Fruit fly (Drosophila melanogaster) whole organism, embryonic: ENCODE measurements around the gene CG1299.

Experiments
- Asciz ChIP-seq: fragments of 200-800 bp; sonication (Bioruptor generic); optimal IDR thresholded peaks from 2 replicates; lab custom pipeline; 2017; ENCODE audit warnings: missing biosample characterization, mild to moderate bottlenecking, missing genetic modification characterization, missing genetic modification reagents
- Atf6 ChIP-seq: fragments of 200-800 bp; sonication (Bioruptor generic); IDR thresholded peaks from 2 replicates; pipeline ENCODE4 v1.3.6; 2022; ENCODE audit warnings: missing biosample characterization, missing genetic modification characterization
- CG1024 ChIP-seq: fragments of 200-800 bp; sonication (Bioruptor generic); IDR thresholded peaks from 2 replicates; pipeline ENCODE4 v1.3.6; 2022; ENCODE audit warnings: missing biosample characterization, missing genetic modification characterization
- CG10267 ChIP-seq: fragments of 200-800 bp; sonication (Bioruptor generic); optimal IDR thresholded peaks from 2 replicates; lab custom pipeline; 2018; ENCODE audit warnings: missing biosample characterization, mild to moderate bottlenecking, missing genetic modification characterization, moderate library complexity
- CG11398 ChIP-seq: fragments of 200-800 bp; sonication (Bioruptor generic); optimal IDR thresholded peaks from 2 replicates; lab custom pipeline; 2016; ENCODE audit warnings: missing biosample characterization, missing genetic modification characterization
- CG15514 ChIP-seq: fragments of 200-800 bp; sonication (Bioruptor generic); optimal IDR thresholded peaks from 3 replicates; lab custom pipeline; 2017; ENCODE audit warnings: missing biosample characterization, missing genetic modification characterization, mild to moderate bottlenecking, moderate library complexity, missing genetic modification reagents
- CG17186 ChIP-seq: fragments of 200-800 bp; sonication (Bioruptor generic); optimal IDR thresholded peaks from 3 replicates; lab custom pipeline; 2017; ENCODE audit warnings: missing biosample characterization, missing genetic modification reagents, missing genetic modification characterization
- CG2129 ChIP-seq: fragments of 200-800 bp; sonication (Bioruptor generic); IDR thresholded peaks from 2 replicates; pipeline ENCODE4 v1.3.6; 2022; ENCODE audit warnings: missing biosample characterization, missing genetic modification characterization; ENCODE audit not compliant: partially characterized antibody
- CHES-1-like ChIP-seq: fragments of 200-800 bp; sonication (Bioruptor generic); optimal IDR thresholded peaks from 2 replicates; lab custom pipeline; 2016; ENCODE audit warnings: missing biosample characterization, missing genetic modification characterization
- CTCF ChIP-seq: fragments of 200-800 bp; sonication (Bioruptor generic); optimal IDR thresholded peaks from 2 replicates; lab custom pipeline; 2017; ENCODE audit warnings: missing biosample characterization, mild to moderate bottlenecking, missing genetic modification characterization, moderate library complexity
- CoRest ChIP-seq: fragments of 200-800 bp; sonication (Bioruptor generic); optimal IDR thresholded peaks from 3 replicates; lab custom pipeline; 2018; ENCODE audit warnings: missing biosample characterization, mild to moderate bottlenecking, missing genetic modification characterization, moderate library complexity
- Dbx ChIP-seq: fragments of 200-800 bp; sonication (Bioruptor generic); IDR thresholded peaks from 3 replicates; pipeline ENCODE4 v1.3.6; 2022; ENCODE audit warnings: missing biosample characterization, missing genetic modification characterization
- Dp ChIP-seq: fragments of 200-800 bp; sonication (Bioruptor generic); optimal IDR thresholded peaks from 2 replicates; lab custom pipeline; 2018; ENCODE audit warnings: missing biosample characterization, mild to moderate bottlenecking, missing genetic modification characterization, moderate library complexity
- E2f2 ChIP-seq: fragments of 200-800 bp; sonication (Bioruptor generic); IDR thresholded peaks from 2 replicates; pipeline ENCODE4 v1.3.6; 2022; ENCODE audit warnings: missing biosample characterization, missing genetic modification characterization
- HLH54F ChIP-seq: fragments of 200-800 bp; sonication (Bioruptor generic); optimal IDR thresholded peaks from 3 replicates; lab custom pipeline; 2016; ENCODE audit warnings: missing biosample characterization, missing genetic modification characterization
- HmgD ChIP-seq: fragments of 200-800 bp; sonication (Bioruptor generic); optimal IDR thresholded peaks from 3 replicates; lab custom pipeline; 2016; ENCODE audit warnings: missing biosample characterization, missing genetic modification characterization
- Hmr ChIP-seq: fragments of 200-800 bp; sonication (Bioruptor generic); optimal IDR thresholded peaks from 3 replicates; lab custom pipeline; 2017; ENCODE audit warnings: mild to moderate bottlenecking, missing biosample characterization, missing genetic modification reagents, missing genetic modification characterization
- Kr ChIP-seq: fragments of 200-800 bp; sonication (Bioruptor generic); optimal IDR thresholded peaks from 2 replicates; lab custom pipeline; 2017; ENCODE audit warnings: missing biosample characterization, mild to moderate bottlenecking, missing genetic modification characterization
- Neu2 ChIP-seq: fragments of 200-800 bp; sonication (Bioruptor generic); optimal IDR thresholded peaks from 3 replicates; lab custom pipeline; 2016; ENCODE audit warnings: missing biosample characterization, missing genetic modification characterization, borderline replicate concordance
- NfI ChIP-seq: fragments of 200-800 bp; sonication (Bioruptor generic); optimal IDR thresholded peaks from 3 replicates; lab custom pipeline; 2018; ENCODE audit warnings: missing biosample characterization, mild to moderate bottlenecking, missing genetic modification characterization, moderate library complexity
- Oli ChIP-seq: fragments of 200-800 bp; sonication (Bioruptor generic); optimal IDR thresholded peaks from 2 replicates; lab custom pipeline; 2018; ENCODE audit warnings: missing biosample characterization, mild to moderate bottlenecking, missing genetic modification characterization, moderate library complexity
- Opbp ChIP-seq: fragments of 200-800 bp; sonication (Bioruptor generic); IDR thresholded peaks from 3 replicates; pipeline ENCODE4 v1.3.6; 2022; ENCODE audit warnings: missing biosample characterization, missing genetic modification characterization; ENCODE audit not compliant: partially characterized antibody
- Pdp1 ChIP-seq, 2 experiments: fragments of 200-800 bp; sonication (Bioruptor generic); optimal IDR thresholded peaks; 3 replicates each; lab custom pipeline; 2016; ENCODE audit warnings: missing biosample characterization in 2 of 2, missing genetic modification characterization in 2 of 2, mild to moderate bottlenecking in 1 of 2, moderate library complexity in 1 of 2
- Side ChIP-seq: fragments of 200-800 bp; sonication (Bioruptor generic); optimal IDR thresholded peaks from 2 replicates; lab custom pipeline; 2016; ENCODE audit warnings: missing biosample characterization, missing genetic modification characterization
- Sin3A ChIP-seq: fragments of >200 bp; optimal IDR thresholded peaks from 2 replicates; lab custom pipeline; 2018
- Trl ChIP-seq, 3 experiments: fragments of >200 bp in 2 of 3; fragments of 200-800 bp in 1 of 3; sonication (Bioruptor generic) in 1 of 3; optimal IDR thresholded peaks; 2 replicates in 1 of 3; 3 replicates in 2 of 3; lab custom pipeline; 2016 to 2017; ENCODE audit warnings: missing biosample characterization in 1 of 3, missing genetic modification characterization in 1 of 3
- cg ChIP-seq: fragments of 200-800 bp; sonication (Bioruptor generic); optimal IDR thresholded peaks from 3 replicates; lab custom pipeline; 2019; ENCODE audit warnings: missing biosample characterization, mild to moderate bottlenecking, missing genetic modification characterization, moderate library complexity
- chm ChIP-seq: fragments of 200-800 bp; sonication (Bioruptor generic); IDR thresholded peaks from 2 replicates; pipeline ENCODE4 v1.3.6; 2022; ENCODE audit warnings: missing biosample characterization, missing genetic modification characterization
- ci ChIP-seq: fragments of 200-800 bp; sonication (Bioruptor generic); IDR thresholded peaks from 3 replicates; pipeline ENCODE4 v1.3.6; 2022; ENCODE audit warnings: missing biosample characterization, missing genetic modification characterization
- crol ChIP-seq: fragments of 200-800 bp; sonication (Bioruptor generic); IDR thresholded peaks from 2 replicates; pipeline ENCODE4 v1.3.6; 2022; ENCODE audit warnings: missing biosample characterization, missing genetic modification characterization
- fu2 ChIP-seq: fragments of 200-800 bp; sonication (Bioruptor generic); optimal IDR thresholded peaks from 2 replicates; lab custom pipeline; 2016; ENCODE audit warnings: missing biosample characterization, missing genetic modification characterization
- hkb ChIP-seq, 2 experiments: fragments of 200-800 bp in 1 of 2; fragments of >200 bp in 1 of 2; sonication (Bioruptor generic) in 1 of 2; IDR thresholded peaks in 1 of 2; optimal IDR thresholded peaks in 1 of 2; 2 replicates each; pipeline versions ENCODE4 v1.3.6 to Lab custom; 2017 to 2022; ENCODE audit warnings: missing biosample characterization in 1 of 2, missing genetic modification characterization in 1 of 2
- insv ChIP-seq, 2 experiments: fragments of 200-800 bp; sonication (Bioruptor generic); optimal IDR thresholded peaks; 3 replicates each; lab custom pipeline; 2016 to 2018; ENCODE audit warnings: missing biosample characterization in 2 of 2, missing genetic modification characterization in 2 of 2
- kay ChIP-seq: fragments of 200-800 bp; sonication (Bioruptor generic); optimal IDR thresholded peaks from 2 replicates; lab custom pipeline; 2016; ENCODE audit warnings: missing biosample characterization, missing genetic modification characterization
- klu ChIP-seq: fragments of 200-800 bp; sonication (Bioruptor generic); IDR thresholded peaks from 2 replicates; pipeline ENCODE4 v1.3.6; 2022; ENCODE audit warnings: missing biosample characterization, missing genetic modification characterization
- kni ChIP-seq: fragments of 200-800 bp; sonication (Bioruptor generic); optimal IDR thresholded peaks from 3 replicates; lab custom pipeline; 2017; ENCODE audit warnings: mild to moderate bottlenecking, missing biosample characterization, missing genetic modification reagents, missing genetic modification characterization
- nerfin-1 ChIP-seq: fragments of 200-800 bp; sonication (Bioruptor generic); optimal IDR thresholded peaks from 3 replicates; lab custom pipeline; 2019; ENCODE audit warnings: missing biosample characterization, mild to moderate bottlenecking, missing genetic modification characterization, moderate library complexity
- nmo ChIP-seq: fragments of 200-800 bp; sonication (Bioruptor generic); optimal IDR thresholded peaks from 2 replicates; lab custom pipeline; 2018; ENCODE audit warnings: missing biosample characterization, mild to moderate bottlenecking, missing genetic modification characterization, moderate library complexity
- otp ChIP-seq: fragments of 200-800 bp; sonication (Bioruptor generic); IDR thresholded peaks from 3 replicates; pipeline ENCODE4, ENCODE4 v1.3.6; 2022; ENCODE audit warnings: missing biosample characterization, missing genetic modification characterization
- slbo ChIP-seq: fragments of 200-800 bp; sonication (Bioruptor generic); IDR thresholded peaks from 2 replicates; pipeline ENCODE4 v1.3.6; 2022; ENCODE audit warnings: missing biosample characterization, missing genetic modification characterization
- so ChIP-seq: fragments of 200-800 bp; sonication (Bioruptor generic); IDR thresholded peaks from 3 replicates; pipeline ENCODE4 v1.3.6; 2022; ENCODE audit warnings: missing biosample characterization, missing genetic modification characterization
- tio ChIP-seq: fragments of 200-800 bp; sonication (Bioruptor generic); optimal IDR thresholded peaks from 2 replicates; lab custom pipeline; 2017; ENCODE audit warnings: missing biosample characterization, missing genetic modification characterization, inconsistent platforms
- trh ChIP-seq: fragments of 200-800 bp; sonication (Bioruptor generic); optimal IDR thresholded peaks from 2 replicates; lab custom pipeline; 2016; ENCODE audit warnings: missing biosample characterization, missing genetic modification characterization
- zfh1 ChIP-seq: fragments of 200-800 bp; sonication (Bioruptor generic); IDR thresholded peaks from 3 replicates; pipeline ENCODE4 v1.3.6; 2022; ENCODE audit warnings: missing biosample characterization, missing genetic modification characterization

Gene CG1299

dm6 chr3L:4193730-4194649 lies 45.5 kb downstream of the CG1299 start, which contains the start of gene CG43367 (continued):
- TF ChIP-seq Dbx (0 out of 3 replicates have a peak, but pooled peaks have one; percentile 15), tio (GFP tag; lab: Kevin White, UChicago) (no peak), klu (0 out of 2 replicates have a peak, but pooled peaks have one; percentile 21), HLH54F (GFP tag; lab: Kevin White, UChicago) (peak; percentile 18), fu2 (GFP tag; lab: Kevin White, UChicago) (peak; percentile 4), CG10267 (tag; lab: Kevin White, UChicago) (peak; percentile 96), nerfin-1 (peak; percentile 8), hkb (optimal IDR thresholded peaks at IDR 0.05; lab: Kevin White, UChicago) (no peak), hkb (GFP tag; IDR thresholded peaks at IDR 0.05; lab: Robert Waterston, UW) (peak; percentile 26; the same call in 1 of the 2 replicates), Hmr (GFP tag; lab: Kevin White, UChicago) (peak; percentile 6), slbo (GFP tag; lab: Robert Waterston, UW) (peak; percentile 41; the same call in 1 of the 2 replicates), E2f2 (GFP tag; lab: Robert Waterston, UW) (peak; percentile 97), Opbp (peak; percentile 50; the same call in 1 of the 3 replicates), CHES-1-like (peak; percentile 11), HmgD (GFP tag; lab: Kevin White, UChicago) (peak; percentile 25), Trl (optimal IDR thresholded peaks at IDR 0.05; lab: Kevin White, UChicago) (no peak), Trl (GFP tag; optimal IDR thresholded peaks at IDR 0.05; lab: Kevin White, UChicago) (no peak), zfh1 (GFP tag; lab: Robert Waterston, UW) (0 out of 3 replicates have a peak, but pooled peaks have one; percentile 12), Oli (no peak), Neu2 (GFP tag; lab: Kevin White, UChicago) (no peak), CG2129 (no peak), chm (GFP tag; lab: Robert Waterston, UW) (0 out of 2 replicates have a peak, but pooled peaks have one; percentile 11), Pdp1 (GFP tag; optimal IDR thresholded peaks at IDR 0.05; lab: Kevin White, UChicago) (peak in 1 of 2 experiments; percentile 93), kay (GFP tag; lab: Kevin White, UChicago) (peak; percentile 26), so (GFP tag; lab: Robert Waterston, UW) (0 out of 3 replicates have a peak, but pooled peaks have one; percentile 33), Kr (GFP tag; lab: Kevin White, UChicago) (no peak), otp (0 out of 3 replicates have a peak, but pooled peaks have one; percentile 25), CG17186 (GFP tag; lab: Kevin White, UChicago) (peak; percentile 15), insv (GFP tag; optimal IDR thresholded peaks at IDR 0.05; lab: Kevin White, UChicago) (peak in 1 of 2 experiments; percentile 47), Dp (GFP tag; lab: Kevin White, UChicago) (peak; percentile 97), nmo (GFP tag; lab: Kevin White, UChicago) (peak; percentile 15), CTCF (GFP tag; lab: Kevin White, UChicago) (peak; percentile 2), Sin3A (lab: Kevin White, UChicago) (peak; percentile 27), NfI (GFP tag; lab: Kevin White, UChicago) (peak; percentile 16), CG15514 (GFP tag; lab: Kevin White, UChicago) (peak; percentile 29), Side (GFP tag; lab: Kevin White, UChicago) (peak; percentile 20), cg (GFP tag; lab: Kevin White, UChicago) (no peak), trh (GFP tag; lab: Kevin White, UChicago) (no peak), CG1024 (GFP tag; lab: Robert Waterston, UW) (no peak), ci (GFP tag; lab: Robert Waterston, UW) (0 out of 3 replicates have a peak, but pooled peaks have one; percentile 37), crol (GFP tag; lab: Robert Waterston, UW) (peak; percentile 90), CoRest (tag; lab: Kevin White, UChicago) (no peak), Atf6 (GFP tag; lab: Robert Waterston, UW) (0 out of 2 replicates have a peak, but pooled peaks have one; percentile 22), Asciz (GFP tag; lab: Kevin White, UChicago) (no peak), CG11398 (GFP tag; lab: Kevin White, UChicago) (peak; percentile 10), kni (GFP tag; lab: Kevin White, UChicago) (peak; percentile 60)
- TF ChIP-seq, all 482 proteins: peak for 69
